Fruit fly (Drosophila melanogaster) whole organism: ENCODE data around the gene Cpr97Ea.

Source experiments
- CG8478 ChIP-seq: fragments of >200 bp; optimal IDR thresholded peaks from 2 replicates; lab custom pipeline; 2018; ENCODE audit warnings: inconsistent platforms
- Dll ChIP-seq: fragments of >200 bp; optimal IDR thresholded peaks from 2 replicates; lab custom pipeline; 2017
- EcR ChIP-seq, 2 experiments: fragments of >200 bp; optimal IDR thresholded peaks; 2 replicates each; lab custom pipeline; 2017; ENCODE audit warnings: missing biosample characterization in 2 of 2, missing genetic modification characterization in 2 of 2, missing genetic modification reagents in 2 of 2
- pan ChIP-seq: fragments of >200 bp; optimal IDR thresholded peaks from 2 replicates; lab custom pipeline; 2017
- psq ChIP-seq: fragments of >200 bp; optimal IDR thresholded peaks from 2 replicates; lab custom pipeline; 2017
- usp ChIP-seq: fragments of >200 bp; optimal IDR thresholded peaks from 2 replicates; lab custom pipeline; 2017; ENCODE audit warnings: missing biosample characterization, missing genetic modification characterization, mixed read lengths

Gene Cpr97Ea

dm6 chr3R:27116465-27117092 is 29.0 kb upstream of the Cpr97Ea start, which contains the start of the genes CG6066 and CG5880:
CG6066 (minus strand) TSS chr3R:27116707.
CG5880 (plus strand) TSS chr3R:27116745.
- TF ChIP-seq psq (lab: Kevin White, UChicago): no peak

dm6 chr3R:27111784-27112602 is 24.4 kb upstream of the Cpr97Ea start, which contains the start of the genes gb and CG5815:
gb (minus strand) TSS chr3R:27112270.
CG5815 (plus strand) TSS chr3R:27112566.
- TF ChIP-seq CG8478 (lab: Kevin White, UChicago) (no peak), Dll (no peak), EcR (GFP tag; optimal IDR thresholded peaks at IDR 0.05; lab: Kevin White, UChicago) (peak in 1 of 2 experiments; percentile 72), usp (GFP tag; lab: Kevin White, UChicago) (no peak)

dm6 chr3R:27109458-27109857 is 21.9 kb upstream of the Cpr97Ea start:
- TF ChIP-seq Dll (no peak), pan (lab: Kevin White, UChicago) (no peak), EcR (GFP tag; optimal IDR thresholded peaks at IDR 0.05; lab: Kevin White, UChicago) (no peak), psq (lab: Kevin White, UChicago) (no peak), usp (GFP tag; lab: Kevin White, UChicago) (no peak), CG8478 (lab: Kevin White, UChicago) (no peak)

dm6 chr3R:27108111-27108510 is 20.5 kb upstream of the Cpr97Ea start:
- TF ChIP-seq Dll (no peak), CG8478 (lab: Kevin White, UChicago) (no peak), pan (lab: Kevin White, UChicago) (no peak), EcR (GFP tag; optimal IDR thresholded peaks at IDR 0.05; lab: Kevin White, UChicago) (no peak), usp (GFP tag; lab: Kevin White, UChicago) (no peak), psq (lab: Kevin White, UChicago) (no peak)

dm6 chr3R:27106134-27106694 is 18.6 kb upstream of the Cpr97Ea start, which contains the start of gene CAH9:
CAH9 (minus strand) TSS chr3R:27106184.
- no peak for TF ChIP-seq psq (lab: Kevin White, UChicago)
- no peak for TF ChIP-seq EcR (GFP tag; optimal IDR thresholded peaks at IDR 0.05; lab: Kevin White, UChicago)
- no peak for TF ChIP-seq usp (GFP tag; lab: Kevin White, UChicago)
- no peak for TF ChIP-seq CG8478 (lab: Kevin White, UChicago)
- no peak for TF ChIP-seq pan (lab: Kevin White, UChicago)
- no peak for TF ChIP-seq Dll

- TF ChIP-seq CG8478 (lab: Kevin White, UChicago) (no peak), psq (lab: Kevin White, UChicago) (no peak), EcR (GFP tag; optimal IDR thresholded peaks at IDR 0.05; lab: Kevin White, UChicago) (no peak), pan (lab: Kevin White, UChicago) (no peak), usp (GFP tag; lab: Kevin White, UChicago) (no peak), Dll (no peak)
Observed at dm6 chr3R:27105439-27105838, 17.9 kb upstream of the Cpr97Ea start.

- TF ChIP-seq pan (lab: Kevin White, UChicago) (no peak), usp (GFP tag; lab: Kevin White, UChicago) (no peak), EcR (GFP tag; optimal IDR thresholded peaks at IDR 0.05; lab: Kevin White, UChicago) (no peak), psq (lab: Kevin White, UChicago) (no peak), CG8478 (lab: Kevin White, UChicago) (no peak), Dll (no peak)
Observed at dm6 chr3R:27100930-27101329, 13.4 kb upstream of the Cpr97Ea start, which contains the start of gene Jhbp11. Jhbp11 (plus strand) TSS chr3R:27101230.

dm6 chr3R:27099579-27099978 is 12.0 kb upstream of the Cpr97Ea start, which contains the start of gene eater:
eater (minus strand) TSS chr3R:27099679.
- TF ChIP-seq EcR (GFP tag; optimal IDR thresholded peaks at IDR 0.05; lab: Kevin White, UChicago): no peak
- no peak for TF ChIP-seq CG8478 (lab: Kevin White, UChicago)
- no peak for TF ChIP-seq Dll
- TF ChIP-seq pan (lab: Kevin White, UChicago): no peak
- TF ChIP-seq psq (lab: Kevin White, UChicago): no peak
- no peak for TF ChIP-seq usp (GFP tag; lab: Kevin White, UChicago)

- no peak for TF ChIP-seq CG8478 (lab: Kevin White, UChicago)
- no peak for TF ChIP-seq usp (GFP tag; lab: Kevin White, UChicago)
- no peak for TF ChIP-seq psq (lab: Kevin White, UChicago)
- no peak for TF ChIP-seq Dll
- TF ChIP-seq EcR (GFP tag; optimal IDR thresholded peaks at IDR 0.05; lab: Kevin White, UChicago): no peak
- no peak for TF ChIP-seq pan (lab: Kevin White, UChicago)
Observed at dm6 chr3R:27098638-27099037, 11.1 kb upstream of the Cpr97Ea start.

- no peak for TF ChIP-seq CG8478 (lab: Kevin White, UChicago)
Observed at dm6 chr3R:27094233-27094632, 6.7 kb upstream of the Cpr97Ea start, which contains the start of gene CG14259. CG14259 (plus strand) TSS chr3R:27094533.

dm6 chr3R:27092843-27093242 is 5.3 kb upstream of the Cpr97Ea start, which contains the start of gene CG14258:
CG14258 (plus strand) TSS chr3R:27093143.
- no peak for TF ChIP-seq pan (lab: Kevin White, UChicago)
- TF ChIP-seq Dll: no peak
- TF ChIP-seq EcR (GFP tag; optimal IDR thresholded peaks at IDR 0.05; lab: Kevin White, UChicago): no peak
- TF ChIP-seq psq (lab: Kevin White, UChicago): no peak
- no peak for TF ChIP-seq usp (GFP tag; lab: Kevin White, UChicago)
